Fruit fly (Drosophila melanogaster) whole organism, adult: ENCODE measurements around the gene rk.

ENCODE experiments used
- CG11617 ChIP-seq: fragments of 200-800 bp; sonication (Bioruptor generic); optimal IDR thresholded peaks from 2 replicates; lab custom pipeline; 2017; ENCODE audit warnings: mild to moderate bottlenecking, missing biosample characterization, missing genetic modification reagents, missing genetic modification characterization
- CG12768 ChIP-seq: fragments of 200-800 bp; sonication (Bioruptor generic); optimal IDR thresholded peaks from 2 replicates; lab custom pipeline; 2017; ENCODE audit warnings: missing biosample characterization, missing genetic modification characterization, mild to moderate bottlenecking, moderate library complexity, missing genetic modification reagents
- CG14711 ChIP-seq: fragments of 200-800 bp; sonication (Bioruptor generic); optimal IDR thresholded peaks from 2 replicates; lab custom pipeline; 2018; ENCODE audit warnings: missing biosample characterization, mild to moderate bottlenecking, missing genetic modification characterization, moderate library complexity
- CG1620 ChIP-seq: fragments of 200-800 bp; sonication (Bioruptor generic); optimal IDR thresholded peaks from 2 replicates; lab custom pipeline; 2016; ENCODE audit warnings: missing biosample characterization, missing genetic modification characterization
- CG33017 ChIP-seq: fragments of 200-800 bp; sonication (Bioruptor generic); optimal IDR thresholded peaks from 2 replicates; lab custom pipeline; 2018; ENCODE audit warnings: missing biosample characterization, mild to moderate bottlenecking, missing genetic modification characterization, moderate library complexity
- CG5204 ChIP-seq: fragments of 200-800 bp; sonication (Bioruptor generic); optimal IDR thresholded peaks from 2 replicates; lab custom pipeline; 2016; ENCODE audit warnings: missing biosample characterization, missing genetic modification characterization
- CG7045 ChIP-seq: fragments of 200-800 bp; sonication (Bioruptor generic); optimal IDR thresholded peaks from 2 replicates; lab custom pipeline; 2017; ENCODE audit warnings: missing biosample characterization, mild to moderate bottlenecking, missing genetic modification characterization
- CG7101 ChIP-seq: fragments of 200-800 bp; sonication (Bioruptor generic); optimal IDR thresholded peaks from 2 replicates; lab custom pipeline; 2018; ENCODE audit warnings: missing biosample characterization, mild to moderate bottlenecking, missing genetic modification characterization, moderate library complexity
- Clk ChIP-seq: fragments of 200-800 bp; sonication (Bioruptor generic); optimal IDR thresholded peaks from 2 replicates; lab custom pipeline; 2017; ENCODE audit warnings: missing biosample characterization, missing genetic modification characterization
- Crg-1 ChIP-seq: fragments of 200-800 bp; sonication (Bioruptor generic); optimal IDR thresholded peaks from 2 replicates; lab custom pipeline; 2016; ENCODE audit warnings: missing biosample characterization, missing genetic modification characterization
- Hr96 ChIP-seq: fragments of 200-800 bp; sonication (Bioruptor generic); optimal IDR thresholded peaks from 2 replicates; lab custom pipeline; 2016; ENCODE audit warnings: missing biosample characterization, missing genetic modification characterization
- Mnt ChIP-seq: fragments of 200-800 bp; sonication (Bioruptor generic); optimal IDR thresholded peaks from 2 replicates; lab custom pipeline; 2016; ENCODE audit warnings: missing biosample characterization, mild to moderate bottlenecking, missing genetic modification characterization
- bab1 ChIP-seq: fragments of 200-800 bp; sonication (Bioruptor generic); optimal IDR thresholded peaks from 3 replicates; lab custom pipeline; 2019; ENCODE audit warnings: missing biosample characterization, mild to moderate bottlenecking, missing genetic modification characterization, moderate library complexity
- cic ChIP-seq: fragments of 200-800 bp; sonication (Bioruptor generic); optimal IDR thresholded peaks from 2 replicates; lab custom pipeline; 2017; ENCODE audit warnings: missing biosample characterization, mild to moderate bottlenecking, missing genetic modification characterization, moderate library complexity
- cnc ChIP-seq, 2 experiments: fragments of >200 bp; optimal IDR thresholded peaks; 2 replicates each; lab custom pipeline; 2017
- kay ChIP-seq: fragments of 200-800 bp; sonication (Bioruptor generic); peaks from one replicate; lab custom pipeline; 2016; ENCODE audit warnings: missing biosample characterization, missing genetic modification characterization, borderline replicate concordance
- ovo ChIP-seq: fragments of 200-800 bp; sonication (Bioruptor generic); optimal IDR thresholded peaks from 2 replicates; lab custom pipeline; 2016; ENCODE audit warnings: missing biosample characterization, missing genetic modification characterization
- pad ChIP-seq: fragments of 200-800 bp; sonication (Bioruptor generic); optimal IDR thresholded peaks from 3 replicates; lab custom pipeline; 2017; ENCODE audit warnings: missing biosample characterization, missing genetic modification characterization, mild to moderate bottlenecking, moderate library complexity, missing genetic modification reagents
- tj ChIP-seq: fragments of 200-800 bp; sonication (Bioruptor generic); optimal IDR thresholded peaks from 3 replicates; lab custom pipeline; 2017; ENCODE audit warnings: missing biosample characterization, mild to moderate bottlenecking, missing genetic modification characterization, moderate library complexity
- toe ChIP-seq: fragments of 200-800 bp; sonication (Bioruptor generic); optimal IDR thresholded peaks from 2 replicates; lab custom pipeline; 2016; ENCODE audit warnings: missing biosample characterization, missing genetic modification characterization

rk gene

DNA sequence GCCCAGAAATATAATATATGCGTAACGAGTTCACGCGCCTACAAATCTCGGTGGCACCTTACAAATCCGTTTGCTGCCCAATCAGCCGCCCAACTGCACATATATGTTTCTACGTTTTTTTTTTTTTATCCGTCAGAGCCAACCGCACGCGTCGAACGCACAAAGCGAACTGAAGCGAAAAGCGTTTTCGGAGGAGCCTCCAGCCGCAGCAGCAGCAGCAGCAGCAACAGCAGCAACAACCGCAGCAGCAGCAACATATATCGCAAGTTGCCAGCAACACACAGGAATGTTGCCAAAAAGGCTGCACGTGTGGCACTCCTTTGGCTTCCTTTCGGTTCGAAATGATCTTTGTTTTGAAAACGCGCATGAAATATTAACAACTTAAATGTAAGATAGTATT lies at the start of gene rk:
rk (minus strand) TSS at position 171 of the 400 bp plus-strand sequence.
- TF ChIP-seq CG11617 (no peak), pad (GFP tag; lab: Kevin White, UChicago) (no peak), CG14711 (tag; lab: Kevin White, UChicago) (no peak), Hr96 (no peak), CG12768 (GFP tag; lab: Kevin White, UChicago) (no peak), ovo (GFP tag; lab: Kevin White, UChicago) (no peak), Crg-1 (GFP tag; lab: Kevin White, UChicago) (no peak), Clk (GFP tag; lab: Kevin White, UChicago) (no peak), Mnt (no peak), toe (GFP tag; lab: Kevin White, UChicago) (no peak), cnc (optimal IDR thresholded peaks at IDR 0.05; lab: Kevin White, UChicago) (no peak), CG1620 (GFP tag; lab: Kevin White, UChicago) (no peak), tj (GFP tag; lab: Kevin White, UChicago) (no peak), cic (no peak), kay (no peak), CG33017 (no peak)

DNA sequence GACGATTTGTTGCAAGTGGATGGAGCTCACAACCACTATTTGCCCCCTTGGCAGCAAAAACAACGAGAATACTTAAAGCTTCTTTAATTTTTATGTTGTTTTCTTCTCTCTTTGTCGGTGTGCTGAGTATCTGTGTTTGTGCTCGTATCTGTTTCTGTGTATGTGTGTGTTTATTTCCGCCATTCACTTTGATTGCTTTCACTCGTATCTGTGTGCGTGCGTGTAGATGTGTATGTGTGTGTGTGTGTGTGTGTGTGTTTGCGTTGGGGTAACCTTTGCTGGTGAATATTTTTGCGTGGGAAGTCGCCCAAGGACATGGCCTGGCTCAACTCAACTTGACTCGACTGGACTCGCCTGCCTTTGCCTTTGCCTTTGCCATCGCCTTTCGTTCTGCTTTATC lies 48.9 kb upstream of the rk start:
- TF ChIP-seq bab1 (GFP tag; lab: Kevin White, UChicago) (no peak), toe (GFP tag; lab: Kevin White, UChicago) (no peak), CG5204 (GFP tag; lab: Kevin White, UChicago) (no peak), CG14711 (tag; lab: Kevin White, UChicago) (no peak), tj (GFP tag; lab: Kevin White, UChicago) (no peak), Hr96 (no peak), Crg-1 (GFP tag; lab: Kevin White, UChicago) (no peak), CG1620 (GFP tag; lab: Kevin White, UChicago) (no peak), pad (GFP tag; lab: Kevin White, UChicago) (no peak), CG7101 (no peak), cic (no peak), CG7045 (no peak), CG33017 (no peak), ovo (GFP tag; lab: Kevin White, UChicago) (no peak), kay (no peak), Clk (GFP tag; lab: Kevin White, UChicago) (no peak)

DNA sequence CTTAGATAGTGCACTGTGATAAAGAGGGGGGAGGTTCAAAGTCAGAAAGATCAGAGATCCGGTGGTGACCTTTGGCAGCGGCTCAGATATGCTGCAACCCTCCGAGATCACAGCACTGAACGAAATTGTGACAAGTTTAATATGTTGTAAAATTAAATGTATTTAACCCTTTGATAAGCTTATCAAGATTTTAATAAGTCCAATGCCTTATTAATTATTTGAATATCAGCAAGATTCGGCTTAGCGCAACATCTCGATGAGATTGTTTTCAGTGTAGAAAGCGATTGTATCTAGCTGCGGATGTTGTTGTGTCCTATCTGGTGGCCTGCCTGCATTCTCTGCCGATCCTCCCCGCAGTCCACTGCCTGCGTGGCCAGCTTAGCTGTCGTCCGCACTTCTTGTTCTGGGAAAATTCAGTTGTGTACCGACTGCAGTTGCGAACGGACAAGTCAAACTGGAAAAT lies 46.2 kb upstream of the rk start, which contains the start of gene NimC4:
NimC4 (plus strand) TSS at position 413 of the 463 bp plus-strand sequence.
- no peak for TF ChIP-seq Clk (GFP tag; lab: Kevin White, UChicago)

dm6 chr2L:14045562-14046196 lies 44.6 kb upstream of the rk start:
- no peak for TF ChIP-seq toe (GFP tag; lab: Kevin White, UChicago)
- no peak for TF ChIP-seq Crg-1 (GFP tag; lab: Kevin White, UChicago)
- no peak for TF ChIP-seq ovo (GFP tag; lab: Kevin White, UChicago)

DNA sequence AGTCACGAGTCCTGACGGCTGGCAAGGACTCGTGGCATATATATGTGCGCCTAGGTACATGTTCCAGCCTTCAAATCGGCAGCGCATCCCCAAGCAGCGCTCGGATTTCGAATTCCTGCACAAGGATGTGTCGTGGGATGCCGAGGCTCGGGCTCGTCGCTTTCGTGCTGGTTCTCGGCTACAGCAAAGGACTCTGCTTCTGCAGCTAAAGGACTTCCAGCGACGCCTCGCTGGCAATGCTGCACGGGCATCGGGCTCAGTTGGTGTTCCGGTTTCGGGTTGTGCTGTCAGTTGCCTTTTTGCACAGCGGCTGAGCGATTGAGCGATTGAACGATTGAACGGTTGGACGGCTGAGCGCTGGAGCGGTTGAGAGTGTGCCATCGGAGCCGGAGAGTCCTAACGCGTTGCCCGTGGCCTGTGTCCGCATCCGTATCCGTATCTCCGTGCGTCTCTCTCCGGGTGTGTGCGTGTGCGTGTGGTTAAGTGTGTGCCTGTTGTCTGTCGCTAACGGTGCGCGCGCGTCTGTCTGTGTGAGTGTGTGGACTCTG lies 39.0 kb upstream of the rk start, which contains the start of gene nAChRalpha5:
nAChRalpha5 (plus strand) TSS at position 235 of the 548 bp plus-strand sequence.
- TF ChIP-seq CG7101 = no peak

DNA sequence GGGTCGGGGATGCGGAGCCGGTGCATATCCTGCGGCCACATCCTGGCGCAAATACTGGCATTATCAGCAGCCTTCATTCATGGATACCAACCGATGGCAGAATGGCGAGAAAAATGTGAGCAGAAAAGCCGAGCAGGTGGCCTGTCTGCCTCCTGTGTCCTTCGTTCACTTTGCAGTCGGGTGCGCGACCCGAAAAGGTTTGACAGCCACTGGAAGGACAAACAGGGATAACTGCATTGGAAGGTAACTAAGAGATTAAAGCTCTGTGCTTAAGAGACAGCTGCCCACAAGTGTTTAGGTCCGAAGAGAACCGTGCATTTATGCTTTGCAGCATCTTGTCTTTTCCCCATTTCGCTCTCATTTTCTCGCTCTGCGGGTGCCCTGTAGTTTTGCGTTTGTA lies 37.7 kb upstream of the rk start:
- TF ChIP-seq ovo (GFP tag; lab: Kevin White, UChicago) (no peak), pad (GFP tag; lab: Kevin White, UChicago) (no peak), CG7101 (no peak)

DNA sequence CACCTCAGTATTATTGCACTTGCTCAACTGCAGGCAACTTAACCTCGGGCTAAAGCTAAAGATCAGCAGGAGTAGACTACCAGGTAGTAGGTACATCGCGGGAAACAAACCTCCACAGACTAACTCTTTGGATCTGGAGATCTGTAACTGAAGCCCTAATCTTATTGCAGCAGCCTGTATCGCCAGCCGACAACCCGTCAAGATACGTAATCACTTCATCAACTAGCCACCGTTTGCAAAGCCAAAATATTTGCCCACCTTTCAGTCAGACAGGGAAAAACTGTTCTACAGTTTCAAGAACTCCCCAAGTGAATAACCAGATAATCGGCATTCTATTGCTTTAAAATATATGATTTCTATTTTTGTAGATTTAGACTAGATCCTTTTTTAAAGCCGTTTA lies 30.4 kb upstream of the rk start, which contains the start of gene CG18095:
CG18095 (minus strand) TSS at position 101 of the 400 bp plus-strand sequence.
- TF ChIP-seq CG12768 (GFP tag; lab: Kevin White, UChicago) (no peak), CG7045 (no peak), Mnt (no peak), Hr96 (no peak), Clk (GFP tag; lab: Kevin White, UChicago) (no peak), tj (GFP tag; lab: Kevin White, UChicago) (no peak), bab1 (GFP tag; lab: Kevin White, UChicago) (no peak), toe (GFP tag; lab: Kevin White, UChicago) (no peak), ovo (GFP tag; lab: Kevin White, UChicago) (no peak), cnc (optimal IDR thresholded peaks at IDR 0.05; lab: Kevin White, UChicago) (no peak), CG11617 (no peak), pad (GFP tag; lab: Kevin White, UChicago) (no peak), CG14711 (tag; lab: Kevin White, UChicago) (no peak), CG33017 (no peak), Crg-1 (GFP tag; lab: Kevin White, UChicago) (no peak), CG5204 (GFP tag; lab: Kevin White, UChicago) (no peak), CG1620 (GFP tag; lab: Kevin White, UChicago) (no peak)
